Fruit fly (Drosophila melanogaster) whole organism, embryonic: ENCODE measurements around the gene CG31495.

Experiments used
- Abd-B ChIP-seq: fragments of 200-800 bp; sonication (Bioruptor generic); optimal IDR thresholded peaks from 2 replicates; lab custom pipeline; 2018; ENCODE audit warnings: missing biosample characterization, mild to moderate bottlenecking, missing genetic modification characterization, moderate library complexity
- Atf6 ChIP-seq: fragments of 200-800 bp; sonication (Bioruptor generic); IDR thresholded peaks from 2 replicates; pipeline ENCODE4 v1.3.6; 2022; ENCODE audit warnings: missing biosample characterization, missing genetic modification characterization
- Bgb ChIP-seq: fragments of 200-800 bp; sonication (Bioruptor generic); IDR thresholded peaks from 2 replicates; pipeline ENCODE4 v1.3.6; 2022; ENCODE audit warnings: missing biosample characterization, missing genetic modification characterization; ENCODE audit not compliant: partially characterized antibody
- Blimp-1 ChIP-seq: fragments of 200-800 bp; sonication (Bioruptor generic); optimal IDR thresholded peaks from 3 replicates; lab custom pipeline; 2018; ENCODE audit warnings: missing biosample characterization, missing genetic modification characterization, mild to moderate bottlenecking, moderate library complexity, missing genetic modification reagents
- CG10462 ChIP-seq: fragments of 200-800 bp; sonication (Bioruptor generic); optimal IDR thresholded peaks from 2 replicates; lab custom pipeline; 2016; ENCODE audit warnings: missing biosample characterization, missing genetic modification characterization
- CG11723 ChIP-seq: fragments of 200-800 bp; sonication (Bioruptor generic); optimal IDR thresholded peaks from 2 replicates; lab custom pipeline; 2017; ENCODE audit warnings: missing biosample characterization, mild to moderate bottlenecking, missing genetic modification characterization
- CG12744 ChIP-seq: fragments of 200-800 bp; sonication (Bioruptor generic); optimal IDR thresholded peaks from 2 replicates; lab custom pipeline; 2016; ENCODE audit warnings: missing biosample characterization, missing genetic modification characterization
- CG12942 ChIP-seq: fragments of 200-800 bp; sonication (Bioruptor generic); optimal IDR thresholded peaks from 3 replicates; lab custom pipeline; 2016; ENCODE audit warnings: missing biosample characterization, missing genetic modification characterization
- CG13775 ChIP-seq: fragments of 200-800 bp; sonication (Bioruptor generic); optimal IDR thresholded peaks from 3 replicates; lab custom pipeline; 2017; ENCODE audit warnings: missing biosample characterization, mild to moderate bottlenecking, missing genetic modification characterization
- CG15073 ChIP-seq: fragments of 200-800 bp; sonication (Bioruptor generic); optimal IDR thresholded peaks from 2 replicates; lab custom pipeline; 2016; ENCODE audit warnings: missing biosample characterization, missing genetic modification characterization
- CG15479 ChIP-seq: fragments of 200-800 bp; sonication (Bioruptor generic); optimal IDR thresholded peaks from 3 replicates; lab custom pipeline; 2019; ENCODE audit warnings: missing biosample characterization, mild to moderate bottlenecking, missing genetic modification characterization, moderate library complexity
- CG1602 ChIP-seq: fragments of 200-800 bp; sonication (Bioruptor generic); optimal IDR thresholded peaks from 3 replicates; lab custom pipeline; 2016; ENCODE audit warnings: missing biosample characterization, missing genetic modification characterization
- CG16863 ChIP-seq: fragments of 200-800 bp; sonication (Bioruptor generic); optimal IDR thresholded peaks from 3 replicates; lab custom pipeline; 2016; ENCODE audit warnings: missing biosample characterization, missing genetic modification characterization
- CG17829 ChIP-seq: fragments of 200-800 bp; optimal IDR thresholded peaks from 2 replicates; lab custom pipeline; 2019; ENCODE audit warnings: missing biosample characterization, mild to moderate bottlenecking, missing genetic modification characterization, moderate library complexity
- CG18764 ChIP-seq: fragments of 200-800 bp; sonication (Bioruptor generic); optimal IDR thresholded peaks from 3 replicates; lab custom pipeline; 2016; ENCODE audit warnings: missing biosample characterization, missing genetic modification characterization
- CG32532 ChIP-seq: fragments of 200-800 bp; sonication (Bioruptor generic); IDR thresholded peaks from 2 replicates; pipeline ENCODE4 v1.3.6; 2022; ENCODE audit warnings: missing biosample characterization, missing genetic modification characterization
- CG3407 ChIP-seq: fragments of 200-800 bp; sonication (Bioruptor generic); optimal IDR thresholded peaks from 2 replicates; lab custom pipeline; 2018; ENCODE audit warnings: missing biosample characterization, mild to moderate bottlenecking, missing genetic modification characterization
- CG3847 ChIP-seq: fragments of 200-800 bp; sonication (Bioruptor generic); IDR thresholded peaks from 2 replicates; pipeline ENCODE4 v1.3.6; 2022; ENCODE audit warnings: missing biosample characterization, missing genetic modification characterization
- CG6254 ChIP-seq: fragments of 200-800 bp; sonication (Bioruptor generic); optimal IDR thresholded peaks from 3 replicates; lab custom pipeline; 2017; ENCODE audit warnings: mild to moderate bottlenecking, missing biosample characterization, missing genetic modification reagents, missing genetic modification characterization
- CG6791 ChIP-seq: fragments of 200-800 bp; sonication (Bioruptor generic); IDR thresholded peaks from 3 replicates; pipeline ENCODE4 v1.3.6; 2022; ENCODE audit warnings: missing biosample characterization, missing genetic modification characterization; ENCODE audit not compliant: partially characterized antibody
- CG7963 ChIP-seq: fragments of 200-800 bp; sonication (Bioruptor generic); IDR thresholded peaks from 3 replicates; pipeline ENCODE4 v1.3.6; 2022; ENCODE audit warnings: missing biosample characterization, missing genetic modification characterization; ENCODE audit not compliant: partially characterized antibody
- CG8359 ChIP-seq: fragments of 200-800 bp; sonication (Bioruptor generic); optimal IDR thresholded peaks from 2 replicates; lab custom pipeline; 2017; ENCODE audit warnings: missing biosample characterization, mild to moderate bottlenecking, missing genetic modification characterization, borderline replicate concordance
- CG8478 ChIP-seq: fragments of >200 bp; optimal IDR thresholded peaks from 2 replicates; lab custom pipeline; 2018
- CG9609 ChIP-seq: fragments of 200-800 bp; sonication (Bioruptor generic); optimal IDR thresholded peaks from 3 replicates; lab custom pipeline; 2016; ENCODE audit warnings: missing biosample characterization, missing genetic modification characterization
- CTCF ChIP-seq: fragments of 200-800 bp; sonication (Bioruptor generic); optimal IDR thresholded peaks from 2 replicates; lab custom pipeline; 2017; ENCODE audit warnings: missing biosample characterization, mild to moderate bottlenecking, missing genetic modification characterization, moderate library complexity
- Camta ChIP-seq: fragments of 200-800 bp; sonication (Bioruptor generic); optimal IDR thresholded peaks from 2 replicates; lab custom pipeline; 2016; ENCODE audit warnings: missing biosample characterization, missing genetic modification characterization
- D19B ChIP-seq: fragments of 200-800 bp; sonication (Bioruptor generic); optimal IDR thresholded peaks from 2 replicates; lab custom pipeline; 2017; ENCODE audit warnings: missing biosample characterization, mild to moderate bottlenecking, missing genetic modification characterization
- Doc3 ChIP-seq: fragments of 200-800 bp; sonication (Bioruptor generic); IDR thresholded peaks from 3 replicates; pipeline ENCODE4 v1.3.6; 2022; ENCODE audit warnings: missing biosample characterization, missing genetic modification characterization; ENCODE audit not compliant: partially characterized antibody
- Gug ChIP-seq: fragments of 200-800 bp; sonication (Bioruptor generic); IDR thresholded peaks from 4 replicates; pipeline ENCODE4 v1.3.6; 2022; ENCODE audit warnings: missing biosample characterization, missing genetic modification characterization
- Hsf ChIP-seq: fragments of 200-800 bp; sonication (Bioruptor generic); optimal IDR thresholded peaks from 3 replicates; lab custom pipeline; 2016; ENCODE audit warnings: missing biosample characterization, missing genetic modification characterization
- MBD-R2 ChIP-seq: fragments of 200-800 bp; sonication (Bioruptor generic); IDR thresholded peaks from 2 replicates; pipeline ENCODE4 v1.3.6; 2022; ENCODE audit warnings: missing biosample characterization, missing genetic modification characterization
- Mes4 ChIP-seq: fragments of 200-800 bp; sonication (Bioruptor generic); optimal IDR thresholded peaks from 2 replicates; lab custom pipeline; 2016; ENCODE audit warnings: missing biosample characterization, missing genetic modification characterization
- NK7.1 ChIP-seq: fragments of 200-800 bp; sonication (Bioruptor generic); optimal IDR thresholded peaks from 3 replicates; lab custom pipeline; 2016; ENCODE audit warnings: missing biosample characterization, missing genetic modification characterization
- Usf ChIP-seq: fragments of 200-800 bp; sonication (Bioruptor generic); optimal IDR thresholded peaks from 2 replicates; lab custom pipeline; 2017; ENCODE audit warnings: missing genotype, missing biosample characterization, missing genetic modification characterization
- ac ChIP-seq: fragments of 200-800 bp; sonication (Bioruptor generic); optimal IDR thresholded peaks from 3 replicates; lab custom pipeline; 2017; ENCODE audit warnings: missing biosample characterization, mild to moderate bottlenecking, missing genetic modification characterization
- caup ChIP-seq: fragments of 200-800 bp; sonication (Bioruptor generic); optimal IDR thresholded peaks from 3 replicates; lab custom pipeline; 2017; ENCODE audit warnings: missing biosample characterization, mild to moderate bottlenecking, missing genetic modification characterization, moderate library complexity; ENCODE audit not compliant: severe bottlenecking
- dimm ChIP-seq: fragments of 200-800 bp; sonication (Bioruptor generic); IDR thresholded peaks from 2 replicates; pipeline ENCODE4 v1.3.6; 2022; ENCODE audit warnings: missing biosample characterization, missing genetic modification characterization
- esg ChIP-seq: fragments of 200-800 bp; sonication (Bioruptor generic); conservative IDR thresholded peaks from 2 replicates; pipeline ENCODE4 v1.3.6; 2022; ENCODE audit warnings: missing biosample characterization, missing genetic modification characterization
- fd96Cb ChIP-seq: fragments of 200-800 bp; sonication (Bioruptor generic); optimal IDR thresholded peaks from 2 replicates; lab custom pipeline; 2018; ENCODE audit warnings: missing biosample characterization, mild to moderate bottlenecking, missing genetic modification characterization, moderate library complexity
- gsb ChIP-seq: fragments of 200-800 bp; sonication (Bioruptor generic); IDR thresholded peaks from 2 replicates; pipeline ENCODE4 v1.3.6; 2022; ENCODE audit warnings: missing biosample characterization, missing genetic modification characterization
- inv ChIP-seq: fragments of 200-800 bp; sonication (Bioruptor generic); IDR thresholded peaks from 2 replicates; pipeline ENCODE4 v1.3.6; 2022; ENCODE audit warnings: missing biosample characterization, missing genetic modification characterization; ENCODE audit not compliant: partially characterized antibody
- lola ChIP-seq, 3 experiments: fragments of >200 bp in 2 of 3; fragments of 200-800 bp in 1 of 3; sonication (Bioruptor generic) in 1 of 3; optimal IDR thresholded peaks; 2 replicates each; lab custom pipeline; 2017 to 2019; ENCODE audit warnings: missing biosample characterization in 3 of 3, missing genetic modification characterization in 3 of 3, mild to moderate bottlenecking in 1 of 3, moderate library complexity in 1 of 3
- nerfin-1 ChIP-seq: fragments of 200-800 bp; sonication (Bioruptor generic); optimal IDR thresholded peaks from 3 replicates; lab custom pipeline; 2019; ENCODE audit warnings: missing biosample characterization, mild to moderate bottlenecking, missing genetic modification characterization, moderate library complexity
- org-1 ChIP-seq: fragments of 200-800 bp; sonication (Bioruptor generic); optimal IDR thresholded peaks from 2 replicates; lab custom pipeline; 2017; ENCODE audit warnings: missing biosample characterization, missing genetic modification characterization
- pnt ChIP-seq: fragments of 200-800 bp; sonication (Bioruptor generic); optimal IDR thresholded peaks from 3 replicates; lab custom pipeline; 2016; ENCODE audit warnings: missing biosample characterization, missing genetic modification characterization
- pros ChIP-seq: fragments of 200-800 bp; sonication (Bioruptor generic); optimal IDR thresholded peaks from 3 replicates; lab custom pipeline; 2019; ENCODE audit warnings: missing biosample characterization, mild to moderate bottlenecking, missing genetic modification characterization, moderate library complexity
- run ChIP-seq: fragments of 200-800 bp; sonication (Bioruptor generic); optimal IDR thresholded peaks from 3 replicates; lab custom pipeline; 2018; ENCODE audit warnings: missing biosample characterization, mild to moderate bottlenecking, missing genetic modification characterization
- tin ChIP-seq: fragments of 200-800 bp; sonication (Bioruptor generic); optimal IDR thresholded peaks from 3 replicates; lab custom pipeline; 2016; ENCODE audit warnings: missing biosample characterization, missing genetic modification characterization
- unc-4 ChIP-seq: fragments of 200-800 bp; sonication (Bioruptor generic); IDR thresholded peaks from 2 replicates; pipeline ENCODE4 v1.3.6; 2022; ENCODE audit warnings: missing biosample characterization, missing genetic modification characterization; ENCODE audit not compliant: partially characterized antibody

The CG31495 gene

dm6 chr3R:13793105-13793978 lies 46.4 kb downstream of the CG31495 start (continued):
- TF ChIP-seq CG32532 (GFP tag; lab: Robert Waterston, UW) (no peak), CG15073 (GFP tag; lab: Kevin White, UChicago) (no peak), run (tag; lab: Kevin White, UChicago) (no peak), fd96Cb (tag; lab: Kevin White, UChicago) (peak; percentile 33), CG6791 (GFP tag; lab: Robert Waterston, UW) (no peak), Hsf (GFP tag; lab: Kevin White, UChicago) (peak; percentile 23), lola (GFP tag; optimal IDR thresholded peaks at IDR 0.05; lab: Kevin White, UChicago) (peak in 1 of 3 experiments; percentile 33), Blimp-1 (GFP tag; lab: Kevin White, UChicago) (peak; percentile 64), CTCF (GFP tag; lab: Kevin White, UChicago) (no peak), Abd-B (GFP tag; lab: Kevin White, UChicago) (no peak), Gug (GFP tag; lab: Robert Waterston, UW) (no peak), tin (no peak), CG11723 (GFP tag; lab: Kevin White, UChicago) (no peak), CG8478 (no peak), nerfin-1 (tag; lab: Kevin White, UChicago) (no peak), Usf (GFP tag; lab: Kevin White, UChicago) (no peak), CG9609 (GFP tag; lab: Kevin White, UChicago) (no peak), CG15479 (GFP tag; lab: Kevin White, UChicago) (no peak), MBD-R2 (no peak), Doc3 (GFP tag; lab: Robert Waterston, UW) (no peak), CG10462 (GFP tag; lab: Kevin White, UChicago) (no peak), CG17829 (peak; percentile 21), ac (GFP tag; lab: Kevin White, UChicago) (no peak), org-1 (GFP tag; lab: Kevin White, UChicago) (no peak), pnt (GFP tag; lab: Kevin White, UChicago) (peak; percentile 2), CG3847 (GFP tag; lab: Robert Waterston, UW) (no peak), CG6254 (GFP tag; lab: Kevin White, UChicago) (peak; percentile 10), esg (peak; percentile 47), Bgb (GFP tag; lab: Robert Waterston, UW) (no peak), D19B (GFP tag; lab: Kevin White, UChicago) (no peak), dimm (GFP tag; lab: Robert Waterston, UW) (no peak), gsb (GFP tag; lab: Robert Waterston, UW) (no peak), CG12942 (GFP tag; lab: Kevin White, UChicago) (no peak), CG13775 (GFP tag; lab: Kevin White, UChicago) (no peak), CG8359 (GFP tag; lab: Kevin White, UChicago) (no peak), caup (GFP tag; lab: Kevin White, UChicago) (no peak), Atf6 (GFP tag; lab: Robert Waterston, UW) (no peak), CG7963 (GFP tag; lab: Robert Waterston, UW) (no peak), CG3407 (no peak), CG18764 (GFP tag; lab: Kevin White, UChicago) (no peak), CG12744 (GFP tag; lab: Kevin White, UChicago) (no peak), pros (GFP tag; lab: Kevin White, UChicago) (no peak), Mes4 (no peak), CG1602 (GFP tag; lab: Kevin White, UChicago) (no peak), NK7.1 (GFP tag; lab: Kevin White, UChicago) (no peak), Camta (GFP tag; lab: Kevin White, UChicago) (peak; percentile 15), unc-4 (GFP tag; lab: Robert Waterston, UW) (no peak), inv (no peak), CG16863 (GFP tag; lab: Kevin White, UChicago) (peak; percentile 5)
